Fruit fly (Drosophila melanogaster): ENCODE measurements around the gene lmgA.

Gene lmgA

DNA sequence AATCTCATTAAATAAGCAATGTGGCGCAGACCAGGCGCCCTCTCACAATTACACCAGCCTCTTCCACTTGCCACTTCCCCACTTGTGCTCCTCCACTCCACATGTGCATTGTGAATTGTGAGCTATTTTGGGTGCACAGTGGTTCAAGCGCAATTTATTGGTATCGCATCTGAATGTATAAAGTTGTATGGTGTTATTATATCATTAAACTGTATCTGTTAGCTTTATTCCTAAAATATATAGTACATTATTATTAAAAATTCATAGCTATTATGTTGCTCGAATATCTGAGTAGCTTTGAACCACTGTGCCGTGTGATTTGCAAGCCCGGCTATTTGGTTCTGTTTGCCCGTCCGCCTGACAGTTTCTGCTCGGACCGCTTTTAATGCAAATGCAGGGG, 46.5 kb upstream of the lmgA start (continued):
- TF ChIP-seq CG4328 (GFP tag; optimal IDR thresholded peaks at IDR 0.05) (peak; percentile 35), CG6175 (GFP tag; IDR thresholded peaks at IDR 0.05) (no peak), sim (GFP tag; IDR thresholded peaks at IDR 0.05) (peak; percentile 85), CG5245 (GFP tag; optimal IDR thresholded peaks at IDR 0.05) (peak; percentile 84), CG13123 (GFP tag; optimal IDR thresholded peaks at IDR 0.05) (peak; percentile 62), ewg (GFP tag; optimal IDR thresholded peaks at IDR 0.05) (peak; percentile 81), Trl (optimal IDR thresholded peaks at IDR 0.05) (no peak), Trl (GFP tag; optimal IDR thresholded peaks at IDR 0.05) (no peak), nerfin-1 (tag; optimal IDR thresholded peaks at IDR 0.05) (peak; percentile 79), schlank (tag; optimal IDR thresholded peaks at IDR 0.05) (no peak), CG2120 (GFP tag; optimal IDR thresholded peaks at IDR 0.05) (peak; percentile 17), MESR4 (GFP tag; optimal IDR thresholded peaks at IDR 0.05) (peak; percentile 8), ftz-f1 (GFP tag; optimal IDR thresholded peaks at IDR 0.05) (no peak), CG1792 (GFP tag; optimal IDR thresholded peaks at IDR 0.05) (no peak), CG17912 (GFP tag; optimal IDR thresholded peaks at IDR 0.05) (peak; percentile 5), bowl (GFP tag; IDR thresholded peaks at IDR 0.05) (peak; percentile 72), Asciz (GFP tag; optimal IDR thresholded peaks at IDR 0.05) (peak; percentile 85), z (GFP tag; IDR thresholded peaks at IDR 0.05) (peak; percentile 43; the same call in 1 of the 3 replicates), Doc3 (GFP tag; IDR thresholded peaks at IDR 0.05; ENCODE audit: partially characterized antibody) (no peak), Chrac-16 (GFP tag; optimal IDR thresholded peaks at IDR 0.05) (peak; percentile 81), Usf (GFP tag; optimal IDR thresholded peaks at IDR 0.05) (peak; percentile 55), CG10267 (tag; optimal IDR thresholded peaks at IDR 0.05) (peak; percentile 84), Hsf (GFP tag; optimal IDR thresholded peaks at IDR 0.05) (peak; percentile 69), Sry-β (GFP tag; optimal IDR thresholded peaks at IDR 0.05) (peak; percentile 27), CG11398 (GFP tag; optimal IDR thresholded peaks at IDR 0.05) (no peak), Adf1 (GFP tag; IDR thresholded peaks at IDR 0.05) (no peak), CG7357 (GFP tag; IDR thresholded peaks at IDR 0.05) (peak; percentile 72), al (GFP tag; IDR thresholded peaks at IDR 0.05) (peak; percentile 39; the same call in 1 of the 2 replicates), seq (GFP tag; IDR thresholded peaks at IDR 0.05) (peak; percentile 86), ac (GFP tag; optimal IDR thresholded peaks at IDR 0.05) (peak; percentile 66), Ptx1 (GFP tag; IDR thresholded peaks at IDR 0.05) (peak; percentile 88), CG31365 (tag; optimal IDR thresholded peaks at IDR 0.05) (peak; percentile 54), CG6791 (GFP tag; IDR thresholded peaks at IDR 0.05; ENCODE audit: partially characterized antibody) (0 out of 3 replicates have a peak, but pooled peaks have one; percentile 25), Mes4 (GFP tag; optimal IDR thresholded peaks at IDR 0.05) (no peak), CG14667 (GFP tag; IDR thresholded peaks at IDR 0.05) (peak; percentile 85), CG3847 (GFP tag; IDR thresholded peaks at IDR 0.05) (peak; percentile 68), aop (GFP tag; IDR thresholded peaks at IDR 0.05) (peak; percentile 70; the same call in 1 of the 2 replicates), CG8765 (GFP tag; IDR thresholded peaks at IDR 0.05) (peak; percentile 65; the same call in 1 of the 2 replicates), chm (GFP tag; IDR thresholded peaks at IDR 0.05) (peak; percentile 89), mld (GFP tag; IDR thresholded peaks at IDR 0.05; ENCODE audit: partially characterized antibody) (no peak), CG31224 (GFP tag; IDR thresholded peaks at IDR 0.05) (peak; percentile 53; the same call in 1 of the 2 replicates), CG15514 (GFP tag; optimal IDR thresholded peaks at IDR 0.05) (peak; percentile 42), CG10366 (GFP tag; IDR thresholded peaks at IDR 0.05) (peak; percentile 86), CG9727 (GFP tag; optimal IDR thresholded peaks at IDR 0.05) (peak; percentile 83), Bteb2 (GFP tag; optimal IDR thresholded peaks at IDR 0.05) (peak; percentile 9), CG15479 (GFP tag; optimal IDR thresholded peaks at IDR 0.05) (no peak), ems (GFP tag; optimal IDR thresholded peaks at IDR 0.05) (peak; percentile 60), D (optimal IDR thresholded peaks at IDR 0.05) (no peak), D (GFP tag; optimal IDR thresholded peaks at IDR 0.05) (peak; percentile 89), D19B (GFP tag; optimal IDR thresholded peaks at IDR 0.05) (no peak), zfh2 (GFP tag; optimal IDR thresholded peaks at IDR 0.05) (no peak), CG12659 (GFP tag; optimal IDR thresholded peaks at IDR 0.05) (peak; percentile 63)
